Fruit fly (Drosophila melanogaster) whole organism, embryonic: Measurements from ENCODE around the gene Upf2.

Experiments
- Ada2b ChIP-seq: fragments of 200-800 bp; sonication (Bioruptor generic); IDR thresholded peaks from 2 replicates; pipeline ENCODE4 v1.3.6; 2022; ENCODE audit warnings: missing biosample characterization, missing genetic modification characterization
- Bteb2 ChIP-seq: fragments of 200-800 bp; sonication (Bioruptor generic); optimal IDR thresholded peaks from 2 replicates; lab custom pipeline; 2016; ENCODE audit warnings: missing biosample characterization, missing genetic modification characterization
- CG10565 ChIP-seq: fragments of 200-800 bp; sonication (Bioruptor generic); optimal IDR thresholded peaks from 3 replicates; lab custom pipeline; 2016; ENCODE audit warnings: missing biosample characterization, mild to moderate bottlenecking, missing genetic modification characterization
- CG11696 ChIP-seq: fragments of 200-800 bp; sonication (Bioruptor generic); IDR thresholded peaks from 2 replicates; pipeline ENCODE4 v1.3.6; 2022; ENCODE audit warnings: missing biosample characterization, missing genetic modification characterization
- CG12071 ChIP-seq: fragments of 200-800 bp; sonication (Bioruptor generic); optimal IDR thresholded peaks from 3 replicates; lab custom pipeline; 2018; ENCODE audit warnings: missing biosample characterization, mild to moderate bottlenecking, missing genetic modification characterization
- CG12744 ChIP-seq: fragments of 200-800 bp; sonication (Bioruptor generic); optimal IDR thresholded peaks from 2 replicates; lab custom pipeline; 2016; ENCODE audit warnings: missing biosample characterization, missing genetic modification characterization
- CG12769 ChIP-seq: fragments of 200-800 bp; sonication (Bioruptor generic); optimal IDR thresholded peaks from 2 replicates; lab custom pipeline; 2019; ENCODE audit warnings: missing biosample characterization, mild to moderate bottlenecking, missing genetic modification characterization, moderate library complexity
- CG13287 ChIP-seq: fragments of 200-800 bp; sonication (Bioruptor generic); IDR thresholded peaks from 2 replicates; pipeline ENCODE4 v1.3.6; 2022; ENCODE audit warnings: missing biosample characterization, missing genetic modification characterization; ENCODE audit not compliant: partially characterized antibody
- CG13296 ChIP-seq: fragments of 200-800 bp; sonication (Bioruptor generic); optimal IDR thresholded peaks from 3 replicates; lab custom pipeline; 2018; ENCODE audit warnings: missing biosample characterization, mild to moderate bottlenecking, missing genetic modification characterization
- CG13775 ChIP-seq: fragments of 200-800 bp; sonication (Bioruptor generic); optimal IDR thresholded peaks from 3 replicates; lab custom pipeline; 2017; ENCODE audit warnings: missing biosample characterization, mild to moderate bottlenecking, missing genetic modification characterization
- CG14860 ChIP-seq: fragments of 200-800 bp; sonication (Bioruptor generic); IDR thresholded peaks from 3 replicates; pipeline ENCODE4 v1.3.6; 2022; ENCODE audit warnings: missing biosample characterization, missing genetic modification characterization; ENCODE audit not compliant: partially characterized antibody
- CG15479 ChIP-seq: fragments of 200-800 bp; sonication (Bioruptor generic); optimal IDR thresholded peaks from 3 replicates; lab custom pipeline; 2019; ENCODE audit warnings: missing biosample characterization, mild to moderate bottlenecking, missing genetic modification characterization, moderate library complexity
- CG1792 ChIP-seq: fragments of 200-800 bp; sonication (Bioruptor generic); optimal IDR thresholded peaks from 2 replicates; lab custom pipeline; 2016; ENCODE audit warnings: missing biosample characterization, missing genetic modification characterization
- CG1832 ChIP-seq: fragments of 200-800 bp; sonication (Bioruptor generic); optimal IDR thresholded peaks from 2 replicates; lab custom pipeline; 2017; ENCODE audit warnings: missing biosample characterization, mild to moderate bottlenecking, missing genetic modification characterization, inconsistent platforms
- CG34422 ChIP-seq: fragments of 200-800 bp; sonication (Bioruptor generic); IDR thresholded peaks from 3 replicates; pipeline ENCODE4 v1.3.6; 2022; ENCODE audit warnings: missing biosample characterization, missing genetic modification characterization
- CG3838 ChIP-seq: fragments of 200-800 bp; sonication (Bioruptor generic); optimal IDR thresholded peaks from 3 replicates; lab custom pipeline; 2016; ENCODE audit warnings: missing biosample characterization, missing genetic modification characterization
- CG6175 ChIP-seq: fragments of 200-800 bp; sonication (Bioruptor generic); IDR thresholded peaks from 3 replicates; pipeline ENCODE4 v1.3.6; 2022; ENCODE audit warnings: missing biosample characterization, missing genetic modification characterization
- CG6254 ChIP-seq: fragments of 200-800 bp; sonication (Bioruptor generic); optimal IDR thresholded peaks from 3 replicates; lab custom pipeline; 2017; ENCODE audit warnings: mild to moderate bottlenecking, missing biosample characterization, missing genetic modification reagents, missing genetic modification characterization
- CG7556 ChIP-seq: fragments of 200-800 bp; sonication (Bioruptor generic); optimal IDR thresholded peaks from 2 replicates; lab custom pipeline; 2017; ENCODE audit warnings: missing biosample characterization, mild to moderate bottlenecking, missing genetic modification characterization
- CG7786 ChIP-seq: fragments of 200-800 bp; sonication (Bioruptor generic); optimal IDR thresholded peaks from 2 replicates; lab custom pipeline; 2016; ENCODE audit warnings: missing biosample characterization, missing genetic modification characterization
- CG7963 ChIP-seq: fragments of 200-800 bp; sonication (Bioruptor generic); IDR thresholded peaks from 3 replicates; pipeline ENCODE4 v1.3.6; 2022; ENCODE audit warnings: missing biosample characterization, missing genetic modification characterization; ENCODE audit not compliant: partially characterized antibody
- CG8924 ChIP-seq: fragments of 200-800 bp; optimal IDR thresholded peaks from 3 replicates; lab custom pipeline; 2019; ENCODE audit warnings: missing biosample characterization, mild to moderate bottlenecking, missing genetic modification characterization, moderate library complexity
- CrebB ChIP-seq: fragments of 200-800 bp; sonication (Bioruptor generic); optimal IDR thresholded peaks from 3 replicates; lab custom pipeline; 2018; ENCODE audit warnings: missing biosample characterization, mild to moderate bottlenecking, missing genetic modification characterization
- ERR ChIP-seq: fragments of 200-800 bp; sonication (Bioruptor generic); optimal IDR thresholded peaks from 2 replicates; lab custom pipeline; 2016; ENCODE audit warnings: missing biosample characterization, missing genetic modification characterization
- Ets97D ChIP-seq: fragments of 200-800 bp; sonication (Bioruptor generic); optimal IDR thresholded peaks from 3 replicates; lab custom pipeline; 2016; ENCODE audit warnings: missing biosample characterization, missing genetic modification characterization
- MBD-R2 ChIP-seq: fragments of 200-800 bp; sonication (Bioruptor generic); IDR thresholded peaks from 2 replicates; pipeline ENCODE4 v1.3.6; 2022; ENCODE audit warnings: missing biosample characterization, missing genetic modification characterization
- Mes4 ChIP-seq: fragments of 200-800 bp; sonication (Bioruptor generic); optimal IDR thresholded peaks from 2 replicates; lab custom pipeline; 2016; ENCODE audit warnings: missing biosample characterization, missing genetic modification characterization
- NC2β ChIP-seq: fragments of 200-800 bp; sonication (Bioruptor generic); optimal IDR thresholded peaks from 2 replicates; lab custom pipeline; 2016; ENCODE audit warnings: missing biosample characterization, missing genetic modification characterization
- Rx ChIP-seq: fragments of 200-800 bp; sonication (Bioruptor generic); IDR thresholded peaks from 2 replicates; pipeline ENCODE4 v1.3.6; 2022; ENCODE audit warnings: missing biosample characterization, missing genetic modification characterization
- amos ChIP-seq: fragments of 200-800 bp; sonication (Bioruptor generic); IDR thresholded peaks from 2 replicates; pipeline ENCODE4 v1.3.6; 2022; ENCODE audit warnings: missing biosample characterization, missing genetic modification characterization; ENCODE audit not compliant: partially characterized antibody
- aop ChIP-seq: fragments of 200-800 bp; sonication (Bioruptor generic); IDR thresholded peaks from 2 replicates; pipeline ENCODE4 v1.3.6; 2022; ENCODE audit warnings: missing biosample characterization, missing genetic modification characterization
- az2 ChIP-seq: fragments of 200-800 bp; sonication (Bioruptor generic); optimal IDR thresholded peaks from 3 replicates; lab custom pipeline; 2016; ENCODE audit warnings: missing biosample characterization, missing genetic modification characterization
- bcd ChIP-seq: fragments of 200-800 bp; sonication (Bioruptor generic); optimal IDR thresholded peaks from 2 replicates; lab custom pipeline; 2017; ENCODE audit warnings: missing biosample characterization, mild to moderate bottlenecking, missing genetic modification characterization
- cato ChIP-seq: fragments of 200-800 bp; sonication (Bioruptor generic); optimal IDR thresholded peaks from 2 replicates; lab custom pipeline; 2016; ENCODE audit warnings: missing biosample characterization, missing genetic modification characterization, borderline replicate concordance
- caup ChIP-seq: fragments of 200-800 bp; sonication (Bioruptor generic); optimal IDR thresholded peaks from 3 replicates; lab custom pipeline; 2017; ENCODE audit warnings: missing biosample characterization, mild to moderate bottlenecking, missing genetic modification characterization, moderate library complexity; ENCODE audit not compliant: severe bottlenecking
- cg ChIP-seq: fragments of 200-800 bp; sonication (Bioruptor generic); optimal IDR thresholded peaks from 3 replicates; lab custom pipeline; 2019; ENCODE audit warnings: missing biosample characterization, mild to moderate bottlenecking, missing genetic modification characterization, moderate library complexity
- chif ChIP-seq, 2 experiments: fragments of 200-800 bp; sonication (Bioruptor generic); optimal IDR thresholded peaks; 3 replicates each; lab custom pipeline; 2016; ENCODE audit warnings: missing biosample characterization in 2 of 2, missing genetic modification characterization in 2 of 2
- fu2 ChIP-seq: fragments of 200-800 bp; sonication (Bioruptor generic); optimal IDR thresholded peaks from 2 replicates; lab custom pipeline; 2016; ENCODE audit warnings: missing biosample characterization, missing genetic modification characterization
- gem ChIP-seq: fragments of 200-800 bp; sonication (Bioruptor generic); optimal IDR thresholded peaks from 2 replicates; lab custom pipeline; 2019; ENCODE audit warnings: missing biosample characterization, mild to moderate bottlenecking, missing genetic modification characterization, moderate library complexity
- grau ChIP-seq: fragments of 200-800 bp; optimal IDR thresholded peaks from 3 replicates; lab custom pipeline; 2019; ENCODE audit warnings: missing biosample characterization, mild to moderate bottlenecking, missing genetic modification characterization, moderate library complexity
- nerfin-2 ChIP-seq: fragments of 200-800 bp; sonication (Bioruptor generic); IDR thresholded peaks from 2 replicates; pipeline ENCODE4 v1.3.6; 2022; ENCODE audit warnings: missing biosample characterization, missing genetic modification characterization; ENCODE audit not compliant: partially characterized antibody
- ranshi ChIP-seq: fragments of 200-800 bp; sonication (Bioruptor generic); IDR thresholded peaks from 2 replicates; pipeline ENCODE4 v1.3.6; 2022; ENCODE audit warnings: missing biosample characterization, missing genetic modification characterization
- salm ChIP-seq: fragments of 200-800 bp; sonication (Bioruptor generic); optimal IDR thresholded peaks from 2 replicates; lab custom pipeline; 2018; ENCODE audit warnings: missing biosample characterization, mild to moderate bottlenecking, missing genetic modification characterization
- sd ChIP-seq: fragments of 200-800 bp; sonication (Bioruptor generic); optimal IDR thresholded peaks from 3 replicates; lab custom pipeline; 2018; ENCODE audit warnings: missing biosample characterization, mild to moderate bottlenecking, missing genetic modification characterization, moderate library complexity
- seq ChIP-seq: fragments of 200-800 bp; sonication (Bioruptor generic); IDR thresholded peaks from 2 replicates; pipeline ENCODE4 v1.3.6; 2022; ENCODE audit warnings: missing biosample characterization, missing genetic modification characterization
- tio ChIP-seq: fragments of 200-800 bp; sonication (Bioruptor generic); optimal IDR thresholded peaks from 2 replicates; lab custom pipeline; 2017; ENCODE audit warnings: missing biosample characterization, missing genetic modification characterization, inconsistent platforms
- toy ChIP-seq: fragments of 200-800 bp; sonication (Bioruptor generic); IDR thresholded peaks from 2 replicates; pipeline ENCODE4 v1.3.6; 2022; ENCODE audit warnings: missing biosample characterization, missing genetic modification characterization
- z ChIP-seq: fragments of 200-800 bp; sonication (Bioruptor generic); IDR thresholded peaks from 3 replicates; pipeline ENCODE4 v1.3.6; 2022; ENCODE audit warnings: missing biosample characterization, missing genetic modification characterization
- zen2 ChIP-seq: fragments of 200-800 bp; sonication (Bioruptor generic); IDR thresholded peaks from 3 replicates; pipeline ENCODE4 v1.3.6; 2022; ENCODE audit warnings: missing biosample characterization, missing genetic modification characterization; ENCODE audit not compliant: partially characterized antibody
- zf30C ChIP-seq: fragments of 200-800 bp; sonication (Bioruptor generic); optimal IDR thresholded peaks from 3 replicates; lab custom pipeline; 2018; ENCODE audit warnings: missing biosample characterization, mild to moderate bottlenecking, missing genetic modification characterization

The Upf2 gene

DNA sequence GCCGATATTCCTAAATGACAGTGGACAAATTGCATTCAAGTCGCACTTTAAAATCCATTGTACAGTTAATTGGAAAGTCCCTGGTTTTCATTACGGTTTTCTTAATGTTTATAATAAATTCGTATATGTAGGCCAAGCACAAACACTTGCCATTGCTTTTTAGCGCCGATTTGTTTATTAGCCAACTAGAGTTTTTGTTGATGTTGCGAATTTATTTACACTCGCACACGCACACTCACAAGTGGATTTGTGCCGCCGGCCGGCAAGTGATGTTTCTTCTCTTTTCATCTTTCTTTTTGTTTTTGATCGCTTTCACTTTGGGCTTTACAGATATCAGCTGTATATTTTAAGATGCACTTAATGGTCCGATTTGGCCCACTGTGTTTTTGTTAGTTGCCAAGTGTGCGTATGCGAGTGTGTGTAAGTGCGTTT is 18.0 kb downstream of the Upf2 start (continued):
- TF ChIP-seq CG15479 (GFP tag; lab: Kevin White, UChicago) (no peak), CG1792 (GFP tag; lab: Kevin White, UChicago) (peak; percentile 28), CG10565 (peak; percentile 3), nerfin-2 (no peak), Mes4 (GFP tag; lab: Kevin White, UChicago) (peak; percentile 60), CG14860 (no peak), CG11696 (no peak), Bteb2 (GFP tag; lab: Kevin White, UChicago) (peak; percentile 35), toy (GFP tag; lab: Robert Waterston, UW) (no peak), NC2β (peak; percentile 6), seq (GFP tag; lab: Robert Waterston, UW) (peak; percentile 41; the same call in 1 of the 2 replicates), grau (tag; lab: Kevin White, UChicago) (peak; percentile 83), CG7786 (peak; percentile 70), CG13296 (GFP tag; lab: Kevin White, UChicago) (peak; percentile 58), tio (GFP tag; lab: Kevin White, UChicago) (peak; percentile 86), CG8924 (peak; percentile 65), CG6175 (GFP tag; lab: Robert Waterston, UW) (0 out of 3 replicates have a peak, but pooled peaks have one; percentile 41), amos (no peak), z (GFP tag; lab: Robert Waterston, UW) (no peak), fu2 (GFP tag; lab: Kevin White, UChicago) (peak; percentile 73), CG1832 (no peak), sd (tag; lab: Kevin White, UChicago) (no peak), CG7963 (GFP tag; lab: Robert Waterston, UW) (no peak), bcd (peak; percentile 77), ranshi (GFP tag; lab: Robert Waterston, UW) (no peak; the same call in 1 of the 2 replicates), cato (GFP tag; lab: Kevin White, UChicago) (peak; percentile 60), Ada2b (GFP tag; lab: Robert Waterston, UW) (peak; percentile 33; the same call in 1 of the 2 replicates), CG12744 (GFP tag; lab: Kevin White, UChicago) (peak; percentile 59), CG7556 (GFP tag; lab: Kevin White, UChicago) (peak; percentile 85), CG12769 (tag; lab: Kevin White, UChicago) (no peak), chif (GFP tag; optimal IDR thresholded peaks at IDR 0.05; lab: Kevin White, UChicago) (peak; percentile 61 to 78), CG34422 (GFP tag; lab: Robert Waterston, UW) (peak; percentile 61; the same call in 2 of the 3 replicates), aop (GFP tag; lab: Robert Waterston, UW) (no peak), CrebB (tag; lab: Kevin White, UChicago) (no peak), zen2 (GFP tag; lab: Robert Waterston, UW) (no peak), caup (GFP tag; lab: Kevin White, UChicago) (peak; percentile 72), CG6254 (GFP tag; lab: Kevin White, UChicago) (no peak), ERR (peak; percentile 33), Rx (GFP tag; lab: Robert Waterston, UW) (peak; percentile 50), CG12071 (GFP tag; lab: Kevin White, UChicago) (no peak), CG3838 (GFP tag; lab: Kevin White, UChicago) (no peak), az2 (GFP tag; lab: Kevin White, UChicago) (peak; percentile 63), CG13775 (peak; percentile 78), gem (tag; lab: Kevin White, UChicago) (peak; percentile 84), cg (GFP tag; lab: Kevin White, UChicago) (no peak), CG13287 (no peak), MBD-R2 (GFP tag; lab: Robert Waterston, UW) (0 out of 2 replicates have a peak, but pooled peaks have one; percentile 31), Ets97D (GFP tag; lab: Kevin White, UChicago) (peak; percentile 15), zf30C (GFP tag; lab: Kevin White, UChicago) (no peak), salm (tag; lab: Kevin White, UChicago) (peak; percentile 49)
